Fruit fly (Drosophila melanogaster): ENCODE results near the gene Apl.

Apl gene

DNA sequence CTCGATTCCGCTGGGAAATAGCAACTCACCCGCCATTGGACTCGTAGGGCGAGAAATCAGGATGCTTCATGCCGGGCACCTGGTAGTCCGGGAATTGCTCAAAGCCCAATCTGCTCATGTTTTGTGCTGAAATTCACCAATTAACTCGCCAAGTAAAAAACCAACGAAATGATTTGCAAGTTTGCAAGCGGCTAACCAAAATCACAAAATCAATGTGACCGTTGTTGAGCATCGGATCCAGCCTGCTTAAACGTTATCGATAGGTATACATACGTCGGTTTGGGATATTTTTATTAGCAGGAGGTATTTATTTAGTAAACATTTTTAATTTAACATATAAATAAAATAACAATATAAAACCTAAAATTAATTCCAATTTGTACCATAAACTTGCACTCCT is 15.2 kb downstream of the Apl start, which contains the start of gene Prosbeta6 (continued):
- TF ChIP-seq trem (tag; optimal IDR thresholded peaks at IDR 0.05) (peak; percentile 55), CG3995 (GFP tag; optimal IDR thresholded peaks at IDR 0.05) (peak; percentile 26), Scr (GFP tag; IDR thresholded peaks at IDR 0.05; ENCODE audit: partially characterized antibody) (peak; percentile 59), sd (tag; optimal IDR thresholded peaks at IDR 0.05) (peak; percentile 45), CG17829 (tag; optimal IDR thresholded peaks at IDR 0.05) (peak; percentile 10), scrt (GFP tag; optimal IDR thresholded peaks at IDR 0.05) (no peak), CG7928 (GFP tag; optimal IDR thresholded peaks at IDR 0.05) (no peak), BEAF-32 (GFP tag; optimal IDR thresholded peaks at IDR 0.05) (peak; percentile 74), Doc3 (GFP tag; IDR thresholded peaks at IDR 0.05; ENCODE audit: partially characterized antibody) (peak; percentile 53; the same call in 1 of the 3 replicates), chinmo (GFP tag; IDR thresholded peaks at IDR 0.05; ENCODE audit: partially characterized antibody) (no peak), CG5953 (GFP tag; IDR thresholded peaks at IDR 0.05) (no peak), hth (optimal IDR thresholded peaks at IDR 0.05) (no peak), slbo (GFP tag; IDR thresholded peaks at IDR 0.05) (no peak), toy (GFP tag; IDR thresholded peaks at IDR 0.05) (no peak), CG34224 (GFP tag; IDR thresholded peaks at IDR 0.05; ENCODE audit: partially characterized antibody) (peak; percentile 50; the same call in 2 of the 3 replicates), ci (GFP tag; IDR thresholded peaks at IDR 0.05) (no peak), E2f1 (GFP tag; IDR thresholded peaks at IDR 0.05) (no peak), Sry-β (GFP tag; optimal IDR thresholded peaks at IDR 0.05) (no peak), amos (GFP tag; IDR thresholded peaks at IDR 0.05; ENCODE audit: partially characterized antibody) (peak; percentile 62), MBD-R2 (GFP tag; IDR thresholded peaks at IDR 0.05) (peak; percentile 59), CG8290 (GFP tag; optimal IDR thresholded peaks at IDR 0.05) (no peak), CG8290 (tag; optimal IDR thresholded peaks at IDR 0.05) (no peak), CG2116 (GFP tag; optimal IDR thresholded peaks at IDR 0.05) (peak; percentile 16), nerfin-1 (tag; optimal IDR thresholded peaks at IDR 0.05) (peak; percentile 47), CG6791 (GFP tag; IDR thresholded peaks at IDR 0.05; ENCODE audit: partially characterized antibody) (peak; percentile 60; the same call in 1 of the 3 replicates), row (GFP tag; IDR thresholded peaks at IDR 0.05) (peak; percentile 49; the same call in 2 of the 3 replicates), bbx (GFP tag; IDR thresholded peaks at IDR 0.05; ENCODE audit: partially characterized antibody) (peak; percentile 45; the same call in 1 of the 2 replicates), CG16813 (GFP tag; IDR thresholded peaks at IDR 0.05; ENCODE audit: partially characterized antibody) (peak; percentile 44; the same call in 2 of the 3 replicates), CG2129 (GFP tag; IDR thresholded peaks at IDR 0.05; ENCODE audit: partially characterized antibody) (0 out of 2 replicates have a peak, but pooled peaks have one; percentile 12), CG17361 (GFP tag; IDR thresholded peaks at IDR 0.05) (no peak), hbn (GFP tag; IDR thresholded peaks at IDR 0.05; ENCODE audit: partially characterized antibody) (peak; percentile 43), phol (tag; optimal IDR thresholded peaks at IDR 0.05) (no peak), Dp (GFP tag; optimal IDR thresholded peaks at IDR 0.05) (peak; percentile 44), unc-4 (GFP tag; IDR thresholded peaks at IDR 0.05; ENCODE audit: partially characterized antibody) (peak; percentile 54; the same call in 1 of the 2 replicates), gfzf (GFP tag; optimal IDR thresholded peaks at IDR 0.05) (peak; percentile 69), Dref (GFP tag; IDR thresholded peaks at IDR 0.05) (peak; percentile 71), fd64A (GFP tag; optimal IDR thresholded peaks at IDR 0.05) (no peak), bigmax (GFP tag; optimal IDR thresholded peaks at IDR 0.05) (peak; percentile 56), CG6813 (GFP tag; optimal IDR thresholded peaks at IDR 0.05) (no peak), ase (GFP tag; IDR thresholded peaks at IDR 0.05) (no peak), pan (optimal IDR thresholded peaks at IDR 0.05) (no peak), pan (GFP tag; optimal IDR thresholded peaks at IDR 0.05 in 1 of 2, IDR thresholded peaks at IDR 0.05 in 1 of 2) (no peak), run (tag; optimal IDR thresholded peaks at IDR 0.05) (no peak), Hsf (GFP tag; optimal IDR thresholded peaks at IDR 0.05) (no peak), jing (GFP tag; optimal IDR thresholded peaks at IDR 0.05) (no peak), CG14710 (tag; optimal IDR thresholded peaks at IDR 0.05) (peak; percentile 27), Bgb (GFP tag; IDR thresholded peaks at IDR 0.05; ENCODE audit: partially characterized antibody) (peak; percentile 56), crc (GFP tag; optimal IDR thresholded peaks at IDR 0.05) (no peak), CG1603 (tag; optimal IDR thresholded peaks at IDR 0.05) (peak; percentile 25)

All from whole organism, embryonic.